Worm (Caenorhabditis elegans) whole organism, L4 larva: ENCODE measurements around the gene mtp-18.

Source experiments
- F49E8.2 ChIP-seq: sonication (generic microtip); optimal IDR thresholded peaks from 2 replicates; lab custom pipeline; 2016; ENCODE audit warnings: missing compliant biosample characterization, mild to moderate bottlenecking, missing genetic modification characterization, borderline replicate concordance
- T20F7.1 ChIP-seq: fragments of 200-800 bp; sonication (Bioruptor generic); optimal IDR thresholded peaks from 2 replicates; lab custom pipeline; 2018; ENCODE audit warnings: mild to moderate bottlenecking, missing genetic modification characterization, missing compliant biosample characterization
- Y5F2A.4 ChIP-seq: fragments of 200-800 bp; sonication (Bioruptor generic); optimal IDR thresholded peaks from 2 replicates; lab custom pipeline; 2018; ENCODE audit warnings: mild to moderate bottlenecking, missing genetic modification characterization, missing compliant biosample characterization
- aha-1 ChIP-seq: fragments of 150-350 bp; peaks from one replicate; lab custom pipeline; 2014; ENCODE audit warnings: missing biosample characterization, missing genetic modification characterization
- daf-12 ChIP-seq: fragments of 150-350 bp; optimal IDR thresholded peaks from 2 replicates; lab custom pipeline; 2014; ENCODE audit warnings: missing biosample characterization, missing genetic modification reagents, missing genetic modification characterization
- daf-16 ChIP-seq, 3 experiments: sonication (generic microtip); optimal IDR thresholded peaks; 2 replicates each; lab custom pipeline; 2016 to 2017; ENCODE audit warnings: missing genetic modification characterization in 3 of 3, missing genetic modification reagents in 3 of 3, mild to moderate bottlenecking in 2 of 3, missing compliant biosample characterization in 2 of 3, missing biosample characterization in 1 of 3, moderate library complexity in 1 of 3
- daf-19 ChIP-seq: fragments of 200-800 bp; sonication (Bioruptor generic); conservative IDR thresholded peaks from 2 replicates; pipeline ENCODE4 v1.3.6; 2022; ENCODE audit warnings: missing genetic modification characterization, missing compliant biosample characterization
- dmd-6 ChIP-seq: fragments of 200-800 bp; sonication (Bioruptor generic); IDR thresholded peaks from 2 replicates; pipeline ENCODE4 v1.3.6; 2022; ENCODE audit warnings: missing genetic modification reagents, missing genetic modification characterization, missing compliant biosample characterization
- dve-1 ChIP-seq: sonication (generic microtip); optimal IDR thresholded peaks from 2 replicates; lab custom pipeline; 2017; ENCODE audit warnings: antibody characterized with exemption, mild to moderate bottlenecking, missing genetic modification characterization, missing compliant biosample characterization; ENCODE audit not compliant: insufficient read depth
- fkh-10 ChIP-seq: fragments of 150-350 bp; optimal IDR thresholded peaks from 2 replicates; lab custom pipeline; 2014; ENCODE audit warnings: missing biosample characterization, missing genetic modification reagents, missing genetic modification characterization
- hlh-30 ChIP-seq: sonication (generic microtip); optimal IDR thresholded peaks from 2 replicates; lab custom pipeline; 2017; ENCODE audit warnings: antibody characterized with exemption, mild to moderate bottlenecking, missing genetic modification characterization, missing compliant biosample characterization; ENCODE audit not compliant: insufficient read depth
- lim-7 ChIP-seq: fragments of 200-800 bp; sonication (Bioruptor generic); IDR thresholded peaks from 2 replicates; pipeline ENCODE4 v1.3.6; 2022; ENCODE audit warnings: missing genetic modification characterization, missing compliant biosample characterization
- lsy-2 ChIP-seq, 2 experiments: fragments of 150-350 bp in 1 of 2; sonication (generic microtip) in 1 of 2; optimal IDR thresholded peaks; 2 replicates each; lab custom pipeline; 2014 to 2017; ENCODE audit warnings: missing biosample characterization in 2 of 2, missing genetic modification characterization in 2 of 2
- madf-5 ChIP-seq, 2 experiments: fragments of 200-800 bp; sonication (Bioruptor generic); IDR thresholded peaks; 2 replicates each; pipeline ENCODE4 v1.3.6; 2022; ENCODE audit warnings: missing compliant biosample characterization in 2 of 2, missing genetic modification characterization in 2 of 2
- mxl-2 ChIP-seq: fragments of 200-800 bp; sonication (Bioruptor generic); conservative IDR thresholded peaks from 2 replicates; pipeline ENCODE4 v1.3.6; 2022; ENCODE audit warnings: missing genetic modification reagents, missing genetic modification characterization, missing compliant biosample characterization
- nhr-237 ChIP-seq: sonication (generic microtip); optimal IDR thresholded peaks from 2 replicates; lab custom pipeline; 2017; ENCODE audit warnings: missing biosample characterization, missing genetic modification characterization
- pha-4 ChIP-seq, 2 experiments: fragments of 150-350 bp in 1 of 2; fragments of 200-800 bp in 1 of 2; sonication (Bioruptor generic) in 1 of 2; IDR thresholded peaks in 1 of 2; optimal IDR thresholded peaks in 1 of 2; 2 replicates each; pipeline versions ENCODE4 v1.3.6 to Lab custom; 2014 to 2022; ENCODE audit warnings: missing genetic modification characterization in 2 of 2, missing genetic modification reagents in 2 of 2, missing biosample characterization in 1 of 2, missing compliant biosample characterization in 1 of 2
- set-16 ChIP-seq: fragments of 200-800 bp; sonication (Bioruptor generic); IDR thresholded peaks from 2 replicates; pipeline ENCODE4 v1.3.6; 2022; ENCODE audit warnings: missing genetic modification reagents, missing genetic modification characterization, missing compliant biosample characterization
- spr-1 ChIP-seq: sonication (generic microtip); optimal IDR thresholded peaks from 2 replicates; lab custom pipeline; 2016; ENCODE audit warnings: mild to moderate bottlenecking, missing genetic modification characterization, missing compliant biosample characterization
- tag-97 ChIP-seq: fragments of 200-800 bp; sonication (Bioruptor generic); IDR thresholded peaks from 2 replicates; pipeline ENCODE4 v1.3.6; 2022; ENCODE audit warnings: missing genetic modification characterization, missing compliant biosample characterization
- unc-62 ChIP-seq, 3 experiments: fragments of 150-350 bp in 1 of 3; sonication (generic microtip); optimal IDR thresholded peaks in 2 of 3; peaks in 1 of 3; 1 replicate in 1 of 3; 2 replicates in 2 of 3; lab custom pipeline; 2014 to 2017; ENCODE audit warnings: missing biosample characterization in 3 of 3, missing genetic modification characterization in 3 of 3, missing genetic modification reagents in 3 of 3, missing genotype in 1 of 3
- vab-7 ChIP-seq: fragments of 200-800 bp; sonication (Bioruptor generic); IDR thresholded peaks from 2 replicates; pipeline ENCODE4 v1.3.6; 2022; ENCODE audit warnings: missing genetic modification reagents, missing genetic modification characterization, missing compliant biosample characterization

The mtp-18 gene

DNA sequence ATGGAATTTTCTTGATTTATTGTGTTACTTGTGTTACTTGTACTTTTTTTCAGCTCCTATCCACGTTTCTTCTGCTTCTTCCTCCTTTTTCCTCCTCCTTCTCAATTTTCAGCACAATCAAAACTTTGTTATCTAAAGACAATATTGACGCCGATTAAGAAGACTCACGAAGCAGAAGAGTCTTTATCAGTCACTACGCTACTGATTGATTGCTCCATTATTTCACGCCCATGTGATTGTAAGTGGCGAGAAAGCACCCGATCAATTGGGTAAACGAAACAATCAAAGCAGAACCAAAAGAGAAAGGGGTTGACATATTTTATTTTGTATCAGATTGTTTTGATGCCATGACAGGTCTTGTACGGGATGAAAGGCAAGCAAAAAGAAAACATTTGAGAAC, 37.0 kb downstream of the mtp-18 start, which contains the start of gene T25B2.2 (continued):
- TF ChIP-seq lsy-2 (tag; optimal IDR thresholded peaks at IDR 0.05; lab: Kevin White, UChicago), result no peak
- no peak for TF ChIP-seq vab-7 (GFP tag; lab: Robert Waterston, UW)
- TF ChIP-seq, all 104 proteins: peak for 10

ce11 chrX:6167376-6167775, 38.8 kb downstream of the mtp-18 start:
- no peak for TF ChIP-seq vab-7 (GFP tag; lab: Robert Waterston, UW)
- peak; percentile 37 for TF ChIP-seq dmd-6 (GFP tag; lab: Robert Waterston, UW)
- TF ChIP-seq daf-16 (GFP tag; optimal IDR thresholded peaks at IDR 0.05; lab: Kevin White, UChicago), result no peak
- TF ChIP-seq daf-16 (tag; optimal IDR thresholded peaks at IDR 0.05; lab: Kevin White, UChicago), result peak; percentile 17
- no peak for TF ChIP-seq daf-19 (GFP tag; lab: Robert Waterston, UW)
- TF ChIP-seq unc-62 (GFP tag; optimal IDR thresholded peaks at IDR 0.05 in 1 of 2; lab: Kevin White, UChicago), result peak in 1 of 2 experiments; percentile 89
- TF ChIP-seq unc-62 (tag; optimal IDR thresholded peaks at IDR 0.05; lab: Kevin White, UChicago), result no peak

DNA sequence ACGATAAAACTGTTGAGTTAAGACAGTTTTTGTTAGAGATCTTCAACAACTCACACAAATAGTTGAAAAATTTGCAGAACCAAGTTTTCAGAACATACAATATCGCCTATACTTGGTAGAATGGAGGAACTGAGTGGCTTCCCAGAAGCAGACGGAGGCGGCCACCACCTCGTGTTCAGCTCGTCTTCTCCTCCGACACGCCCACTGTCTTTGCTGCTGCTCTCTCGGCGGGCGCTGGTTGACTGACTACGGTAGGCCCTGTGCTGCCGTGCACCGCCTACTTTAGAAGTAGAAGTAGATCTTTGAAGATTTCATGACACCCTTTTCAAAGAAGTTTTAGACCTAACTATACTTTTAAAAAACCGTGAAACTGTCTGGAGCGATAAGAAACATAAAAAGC, 44.2 kb downstream of the mtp-18 start:
- TF ChIP-seq mxl-2 (GFP tag; lab: Robert Waterston, UW) (0 out of 2 replicates have a peak, but pooled peaks have one; percentile 24), pha-4 (GFP tag; IDR thresholded peaks at IDR 0.05; lab: Robert Waterston, UW) (no peak; the same call in 1 of the 2 replicates), pha-4 (tag; optimal IDR thresholded peaks at IDR 0.05; lab: Kevin White, UChicago) (no peak), set-16 (GFP tag; lab: Robert Waterston, UW) (peak; percentile 71)
- TF ChIP-seq, all 104 proteins: peak for 2

DNA sequence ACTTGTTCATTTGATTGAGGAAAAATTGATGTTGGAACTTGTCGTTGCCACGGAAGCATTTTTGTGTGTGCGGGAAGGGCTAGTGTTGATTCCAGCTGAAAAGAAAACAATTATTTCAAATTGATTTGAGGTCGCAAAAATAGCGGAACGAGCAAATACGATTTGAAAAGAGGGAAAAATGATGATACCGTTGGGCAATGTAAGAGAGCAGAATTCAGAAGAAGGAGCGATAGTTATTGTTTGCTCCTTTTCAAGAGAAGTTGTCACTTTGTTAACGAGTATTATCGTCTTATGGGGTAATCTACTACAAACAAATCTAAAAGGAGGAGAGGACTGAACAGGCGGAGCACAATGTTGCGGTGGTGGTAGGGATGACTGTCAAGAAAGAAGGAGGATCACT, 45.8 kb downstream of the mtp-18 start, which contains the start of gene odd-2:
Gene odd-2 (minus strand): TSS at position 101 of the 400 bp plus-strand sequence.
- TF ChIP-seq aha-1, result peak; percentile 66
- no peak for TF ChIP-seq F49E8.2 (tag; lab: Kevin White, UChicago)
- no peak for TF ChIP-seq mxl-2 (GFP tag; lab: Robert Waterston, UW)
- no peak for TF ChIP-seq spr-1 (tag; lab: Kevin White, UChicago)
- TF ChIP-seq hlh-30 (tag; lab: Kevin White, UChicago), result no peak
- no peak for TF ChIP-seq tag-97 (GFP tag; lab: Robert Waterston, UW)

DNA sequence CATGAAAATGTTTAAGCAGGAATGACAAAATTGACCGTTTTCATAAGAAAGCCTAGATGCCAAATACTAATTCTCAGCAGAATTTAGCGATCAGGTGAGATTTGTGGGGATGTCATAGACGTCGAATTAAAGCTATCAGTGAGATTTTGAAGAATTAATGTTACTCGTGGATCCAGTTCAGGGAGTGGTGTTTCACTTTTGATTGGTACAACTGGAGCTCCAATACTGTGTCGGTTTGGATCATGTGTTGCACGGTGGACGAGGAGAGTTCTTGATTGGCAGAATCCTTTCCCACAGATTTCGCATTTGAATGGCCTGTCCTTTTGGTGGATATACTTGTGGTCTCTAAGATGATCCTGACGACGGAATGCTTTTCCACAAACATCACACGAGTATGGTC, 46.6 kb downstream of the mtp-18 start:
- TF ChIP-seq unc-62 (GFP tag; optimal IDR thresholded peaks at IDR 0.05 in 1 of 2; lab: Kevin White, UChicago), result peak in 1 of 2 experiments; percentile 91
- TF ChIP-seq unc-62 (tag; optimal IDR thresholded peaks at IDR 0.05; lab: Kevin White, UChicago), result no peak
- TF ChIP-seq madf-5 (GFP tag; IDR thresholded peaks at IDR 0.05; lab: Robert Waterston, UW), result no peak

ce11 chrX:6157411-6157916, 48.7 kb downstream of the mtp-18 start:
- TF ChIP-seq fkh-10 (GFP tag; lab: Kevin White, UChicago), result no peak
- peak; percentile 39 for TF ChIP-seq aha-1

DNA sequence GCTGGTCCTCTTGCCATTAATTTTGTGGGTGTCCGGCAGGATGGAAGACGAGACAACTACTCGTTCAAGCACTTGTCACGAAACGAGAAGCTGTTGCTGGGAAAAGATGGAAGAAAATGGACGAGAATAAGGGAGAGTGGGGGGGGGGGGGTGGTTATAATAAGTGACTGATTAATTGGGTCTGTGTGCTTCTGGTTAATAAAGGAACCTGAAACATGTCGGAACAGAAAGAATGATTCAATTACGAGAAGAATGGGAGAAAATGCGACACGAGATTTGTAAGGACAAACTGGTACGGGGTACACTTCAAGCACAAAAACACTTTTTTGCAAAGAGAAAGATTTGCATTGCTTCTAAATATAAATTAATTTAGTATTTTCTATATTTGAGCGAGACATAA, 50.8 kb downstream of the mtp-18 start:
- TF ChIP-seq Y5F2A.4 (GFP tag; lab: Kevin White, UChicago) (no peak), dve-1 (tag; lab: Kevin White, UChicago) (no peak), daf-12 (tag; lab: Kevin White, UChicago) (no peak), nhr-237 (no peak), T20F7.1 (GFP tag; lab: Kevin White, UChicago) (no peak), lim-7 (no peak)
